Worm (Caenorhabditis elegans) whole organism, mixed stage, embryonic: ENCODE results near the gene cisd-3.2.

Source experiments
- M03D4.4 ChIP-seq: sonication (generic microtip); optimal IDR thresholded peaks from 2 replicates; lab custom pipeline; 2017; ENCODE audit warnings: mild to moderate bottlenecking, missing genetic modification characterization, missing compliant biosample characterization
- bed-3 ChIP-seq: fragments of 200-800 bp; sonication (Bioruptor generic); optimal IDR thresholded peaks from 3 replicates; lab custom pipeline; 2018; ENCODE audit warnings: mild to moderate bottlenecking, missing genetic modification characterization, moderate library complexity, missing compliant biosample characterization
- ceh-39 ChIP-seq: fragments of 150-350 bp; optimal IDR thresholded peaks from 2 replicates; lab custom pipeline; 2014; ENCODE audit warnings: missing biosample characterization, missing genetic modification characterization
- ceh-43 ChIP-seq: fragments of 200-800 bp; sonication (Bioruptor generic); optimal IDR thresholded peaks from 2 replicates; lab custom pipeline; 2018; ENCODE audit warnings: mild to moderate bottlenecking, missing genetic modification characterization, moderate library complexity, missing compliant biosample characterization
- ceh-83 ChIP-seq: fragments of 200-800 bp; sonication (Bioruptor generic); optimal IDR thresholded peaks from 2 replicates; lab custom pipeline; 2018; ENCODE audit warnings: mild to moderate bottlenecking, missing genetic modification characterization, missing compliant biosample characterization
- ces-1 ChIP-seq: fragments of 150-350 bp; optimal IDR thresholded peaks from 2 replicates; lab custom pipeline; 2014; ENCODE audit warnings: missing biosample characterization, missing genetic modification reagents, missing genetic modification characterization
- cnd-1 ChIP-seq: fragments of 200-800 bp; sonication (Bioruptor generic); optimal IDR thresholded peaks from 2 replicates; lab custom pipeline; 2018; ENCODE audit warnings: mild to moderate bottlenecking, missing genetic modification characterization, missing compliant biosample characterization
- drap-1 ChIP-seq: fragments of 200-800 bp; sonication (Bioruptor generic); optimal IDR thresholded peaks from 3 replicates; lab custom pipeline; 2018; ENCODE audit warnings: mild to moderate bottlenecking, missing genetic modification characterization, missing compliant biosample characterization
- elt-1 ChIP-seq: sonication (generic microtip); optimal IDR thresholded peaks from 2 replicates; lab custom pipeline; 2017; ENCODE audit warnings: missing genetic modification characterization, mild to moderate bottlenecking, missing compliant biosample characterization, antibody characterized with exemption, moderate library complexity, borderline replicate concordance; ENCODE audit not compliant: insufficient read depth
- elt-3 ChIP-seq: fragments of 150-350 bp; optimal IDR thresholded peaks from 2 replicates; lab custom pipeline; 2014; ENCODE audit warnings: missing biosample characterization, missing genetic modification characterization
- flh-1 ChIP-seq: fragments of 200-800 bp; sonication (Bioruptor generic); optimal IDR thresholded peaks from 2 replicates; lab custom pipeline; 2018; ENCODE audit warnings: mild to moderate bottlenecking, missing genetic modification characterization, moderate library complexity, missing compliant biosample characterization
- ham-2 ChIP-seq: fragments of 200-800 bp; sonication (Bioruptor generic); optimal IDR thresholded peaks from 2 replicates; lab custom pipeline; 2018; ENCODE audit warnings: mild to moderate bottlenecking, missing genetic modification characterization, missing compliant biosample characterization
- hlh-1 ChIP-seq: fragments of 150-350 bp; optimal IDR thresholded peaks from 2 replicates; lab custom pipeline; 2014; ENCODE audit warnings: missing biosample characterization, missing genetic modification reagents, missing genetic modification characterization
- lin-13 ChIP-seq: fragments of 150-350 bp; optimal IDR thresholded peaks from 2 replicates; lab custom pipeline; 2014; ENCODE audit warnings: missing biosample characterization, missing genetic modification characterization
- lin-32 ChIP-seq: fragments of 200-800 bp; sonication (Bioruptor generic); optimal IDR thresholded peaks from 2 replicates; lab custom pipeline; 2018; ENCODE audit warnings: mild to moderate bottlenecking, missing genetic modification characterization, missing compliant biosample characterization
- lsy-2 ChIP-seq: fragments of 150-350 bp; optimal IDR thresholded peaks from 2 replicates; lab custom pipeline; 2014; ENCODE audit warnings: missing biosample characterization, missing genetic modification characterization
- mab-5 ChIP-seq: fragments of 150-350 bp; optimal IDR thresholded peaks from 2 replicates; lab custom pipeline; 2014; ENCODE audit warnings: missing biosample characterization, missing genetic modification characterization
- mep-1 ChIP-seq: fragments of 150-350 bp; optimal IDR thresholded peaks from 2 replicates; lab custom pipeline; 2017; ENCODE audit warnings: missing biosample characterization, missing genetic modification reagents, missing genetic modification characterization, inconsistent platforms
- mls-2 ChIP-seq: sonication (generic microtip); optimal IDR thresholded peaks from 2 replicates; lab custom pipeline; 2016; ENCODE audit warnings: mild to moderate bottlenecking, missing genetic modification characterization, moderate library complexity, missing compliant biosample characterization
- nhr-12 ChIP-seq: fragments of 150-350 bp; optimal IDR thresholded peaks from 2 replicates; lab custom pipeline; 2014; ENCODE audit warnings: missing biosample characterization, missing genetic modification characterization
- nhr-2 ChIP-seq: fragments of 150-350 bp; optimal IDR thresholded peaks from 2 replicates; lab custom pipeline; 2014; ENCODE audit warnings: missing biosample characterization, missing genetic modification characterization
- nhr-237 ChIP-seq: fragments of 150-350 bp; optimal IDR thresholded peaks from 2 replicates; lab custom pipeline; 2014; ENCODE audit warnings: missing biosample characterization, missing genetic modification characterization
- nhr-28 ChIP-seq: fragments of 150-350 bp; optimal IDR thresholded peaks from 2 replicates; lab custom pipeline; 2014; ENCODE audit warnings: missing biosample characterization, missing genetic modification characterization
- nhr-76 ChIP-seq: sonication (generic microtip); optimal IDR thresholded peaks from 2 replicates; lab custom pipeline; 2017; ENCODE audit warnings: missing biosample characterization, missing genetic modification characterization
- pha-4 ChIP-seq: fragments of 150-350 bp; optimal IDR thresholded peaks from 2 replicates; lab custom pipeline; 2018; ENCODE audit warnings: missing biosample characterization, missing genetic modification reagents, missing genetic modification characterization
- snpc-4 ChIP-seq: fragments of 150-350 bp; optimal IDR thresholded peaks from 2 replicates; lab custom pipeline; 2014; ENCODE audit warnings: missing biosample characterization, missing genetic modification characterization
- sptf-1 ChIP-seq: sonication (generic microtip); optimal IDR thresholded peaks from 2 replicates; lab custom pipeline; 2017; ENCODE audit warnings: mild to moderate bottlenecking, missing genetic modification characterization, moderate library complexity, missing compliant biosample characterization
- tbx-8 ChIP-seq: fragments of 200-800 bp; sonication (Bioruptor generic); optimal IDR thresholded peaks from 2 replicates; lab custom pipeline; 2018; ENCODE audit warnings: mild to moderate bottlenecking, missing genetic modification characterization, moderate library complexity, missing compliant biosample characterization
- unc-120 ChIP-seq: sonication (generic microtip); optimal IDR thresholded peaks from 2 replicates; lab custom pipeline; 2017; ENCODE audit warnings: missing genetic modification characterization, missing compliant biosample characterization; ENCODE audit not compliant: poor library complexity, severe bottlenecking
- unc-62 ChIP-seq: fragments of 150-350 bp; optimal IDR thresholded peaks from 2 replicates; lab custom pipeline; 2014; ENCODE audit warnings: missing biosample characterization, missing genetic modification reagents, missing genetic modification characterization
- zip-8 ChIP-seq: fragments of 150-350 bp; optimal IDR thresholded peaks from 2 replicates; lab custom pipeline; 2014; ENCODE audit warnings: missing biosample characterization, missing genetic modification characterization
- ztf-11 ChIP-seq: fragments of 150-350 bp; optimal IDR thresholded peaks from 2 replicates; lab custom pipeline; 2014; ENCODE audit warnings: missing biosample characterization, missing genetic modification characterization

cisd-3.2 gene

ce11 chrIII:1576451-1576850 is 36.2 kb downstream of the cisd-3.2 start, which contains the start of gene Y22D7AL.7:
Gene Y22D7AL.7, plus strand, starts transcription at chrIII:1576751.
- TF ChIP-seq unc-120 (tag; lab: Kevin White, UChicago) (no peak), nhr-28 (tag; lab: Kevin White, UChicago) (no peak), drap-1 (GFP tag; lab: Kevin White, UChicago) (no peak), flh-1 (no peak), lin-32 (no peak), M03D4.4 (tag; lab: Kevin White, UChicago) (no peak), mab-5 (tag; lab: Kevin White, UChicago) (no peak), tbx-8 (no peak), bed-3 (GFP tag; lab: Kevin White, UChicago) (no peak), ces-1 (no peak), ceh-43 (GFP tag; lab: Kevin White, UChicago) (no peak), nhr-2 (tag; lab: Kevin White, UChicago) (no peak)

- TF ChIP-seq mep-1 (tag; lab: Kevin White, UChicago) (no peak), tbx-8 (no peak), ceh-39 (tag; lab: Kevin White, UChicago) (no peak), snpc-4 (no peak), sptf-1 (no peak), drap-1 (GFP tag; lab: Kevin White, UChicago) (no peak), cnd-1 (tag; lab: Kevin White, UChicago) (no peak), lin-13 (tag; lab: Kevin White, UChicago) (no peak), bed-3 (GFP tag; lab: Kevin White, UChicago) (no peak), flh-1 (no peak), lin-32 (no peak)
Observed at ce11 chrIII:1578566-1578965, 38.3 kb downstream of the cisd-3.2 start.

- TF ChIP-seq zip-8 (tag; lab: Kevin White, UChicago) (peak; percentile 96), nhr-2 (tag; lab: Kevin White, UChicago) (no peak), M03D4.4 (tag; lab: Kevin White, UChicago) (no peak)
Observed at ce11 chrIII:1579001-1579400, 38.7 kb downstream of the cisd-3.2 start.

- no peak for TF ChIP-seq lin-13 (tag; lab: Kevin White, UChicago)
- no peak for TF ChIP-seq mab-5 (tag; lab: Kevin White, UChicago)
- TF ChIP-seq elt-3 (tag; lab: Kevin White, UChicago): no peak
- no peak for TF ChIP-seq bed-3 (GFP tag; lab: Kevin White, UChicago)
- no peak for TF ChIP-seq nhr-76 (tag; lab: Kevin White, UChicago)
- no peak for TF ChIP-seq sptf-1
- TF ChIP-seq ceh-83 (GFP tag; lab: Kevin White, UChicago): no peak
Observed at ce11 chrIII:1580142-1580541, 39.8 kb downstream of the cisd-3.2 start.

ce11 chrIII:1583529-1583928 is 43.2 kb downstream of the cisd-3.2 start:
- no peak for TF ChIP-seq nhr-2 (tag; lab: Kevin White, UChicago)
- TF ChIP-seq, all 35 proteins: peak for 0

- TF ChIP-seq mep-1 (tag; lab: Kevin White, UChicago) (no peak), nhr-76 (tag; lab: Kevin White, UChicago) (no peak), sptf-1 (no peak), snpc-4 (no peak), nhr-237 (tag; lab: Kevin White, UChicago) (no peak), elt-1 (tag; lab: Kevin White, UChicago) (no peak), ham-2 (GFP tag; lab: Kevin White, UChicago) (no peak), mls-2 (tag; lab: Kevin White, UChicago) (no peak), mab-5 (tag; lab: Kevin White, UChicago) (no peak)
- TF ChIP-seq, all 35 proteins: peak for 0
Observed at ce11 chrIII:1584216-1584715, 44.0 kb downstream of the cisd-3.2 start.

- TF ChIP-seq zip-8 (tag; lab: Kevin White, UChicago) (no peak), flh-1 (no peak), tbx-8 (no peak), elt-1 (tag; lab: Kevin White, UChicago) (no peak), mep-1 (tag; lab: Kevin White, UChicago) (peak; percentile 59), ztf-11 (tag; lab: Kevin White, UChicago) (no peak), mls-2 (tag; lab: Kevin White, UChicago) (no peak), bed-3 (GFP tag; lab: Kevin White, UChicago) (no peak), mab-5 (tag; lab: Kevin White, UChicago) (no peak), ham-2 (GFP tag; lab: Kevin White, UChicago) (no peak), nhr-12 (tag; lab: Kevin White, UChicago) (no peak), nhr-76 (tag; lab: Kevin White, UChicago) (no peak), snpc-4 (no peak), lin-13 (tag; lab: Kevin White, UChicago) (no peak), sptf-1 (no peak), nhr-237 (tag; lab: Kevin White, UChicago) (no peak), pha-4 (tag; lab: Kevin White, UChicago) (no peak), ceh-39 (tag; lab: Kevin White, UChicago) (no peak), nhr-2 (tag; lab: Kevin White, UChicago) (peak; percentile 34), ceh-43 (GFP tag; lab: Kevin White, UChicago) (no peak), unc-62 (GFP tag; lab: Kevin White, UChicago) (peak; percentile 13), lin-32 (no peak), drap-1 (GFP tag; lab: Kevin White, UChicago) (peak; percentile 13), M03D4.4 (tag; lab: Kevin White, UChicago) (no peak), ces-1 (peak; percentile 68), hlh-1 (tag; lab: Kevin White, UChicago) (peak; percentile 30), lsy-2 (peak; percentile 13), ceh-83 (GFP tag; lab: Kevin White, UChicago) (peak; percentile 16)
Observed at ce11 chrIII:1591681-1592080, 51.4 kb downstream of the cisd-3.2 start.
